Worm (Caenorhabditis elegans) whole organism, L4 larva: Measurements from ENCODE around the gene R10E12.2.

Experiments used
- F10B5.3 ChIP-seq: sonication (generic microtip); optimal IDR thresholded peaks from 2 replicates; lab custom pipeline; 2016; ENCODE audit warnings: mild to moderate bottlenecking, missing genetic modification characterization, missing compliant biosample characterization
- F44E2.7 ChIP-seq: fragments of 200-800 bp; sonication (Bioruptor generic); IDR thresholded peaks from 2 replicates; pipeline ENCODE4 v2.1.2; 2022; ENCODE audit warnings: missing genetic modification characterization, missing compliant biosample characterization
- F49E8.2 ChIP-seq: sonication (generic microtip); optimal IDR thresholded peaks from 2 replicates; lab custom pipeline; 2016; ENCODE audit warnings: missing compliant biosample characterization, mild to moderate bottlenecking, missing genetic modification characterization, borderline replicate concordance
- Y48G9A.11 ChIP-seq: fragments of 200-800 bp; sonication (Bioruptor generic); IDR thresholded peaks from 2 replicates; pipeline ENCODE4 v1.3.6; 2022; ENCODE audit warnings: missing genetic modification reagents, missing genetic modification characterization, missing compliant biosample characterization
- Y5F2A.4 ChIP-seq: fragments of 200-800 bp; sonication (Bioruptor generic); optimal IDR thresholded peaks from 2 replicates; lab custom pipeline; 2018; ENCODE audit warnings: mild to moderate bottlenecking, missing genetic modification characterization, missing compliant biosample characterization
- ZK337.2 ChIP-seq: fragments of 200-800 bp; sonication (Bioruptor generic); IDR thresholded peaks from 2 replicates; pipeline ENCODE4 v1.3.6; 2022; ENCODE audit warnings: missing genetic modification reagents, missing genetic modification characterization, missing compliant biosample characterization
- aha-1 ChIP-seq: fragments of 150-350 bp; peaks from one replicate; lab custom pipeline; 2014; ENCODE audit warnings: missing biosample characterization, missing genetic modification characterization
- ceh-20 ChIP-seq: fragments of 200-800 bp; sonication (Bioruptor generic); IDR thresholded peaks from 2 replicates; pipeline ENCODE4 v1.3.6; 2022; ENCODE audit warnings: missing genetic modification reagents, missing genetic modification characterization, missing compliant biosample characterization
- ceh-62 ChIP-seq: sonication (generic microtip); optimal IDR thresholded peaks from 2 replicates; lab custom pipeline; 2017; ENCODE audit warnings: missing biosample characterization, missing genetic modification characterization
- ceh-82 ChIP-seq: sonication (generic microtip); optimal IDR thresholded peaks from 2 replicates; lab custom pipeline; 2017; ENCODE audit warnings: missing biosample characterization, missing genetic modification characterization
- ces-1 ChIP-seq: fragments of 150-350 bp; sonication (generic microtip); optimal IDR thresholded peaks from 4 replicates; lab custom pipeline; 2014; ENCODE audit warnings: missing biosample characterization, missing genetic modification reagents, missing genetic modification characterization
- daf-16 ChIP-seq, 3 experiments: sonication (generic microtip); optimal IDR thresholded peaks; 2 replicates each; lab custom pipeline; 2016 to 2017; ENCODE audit warnings: missing genetic modification characterization in 3 of 3, missing genetic modification reagents in 3 of 3, mild to moderate bottlenecking in 2 of 3, missing compliant biosample characterization in 2 of 3, missing biosample characterization in 1 of 3, moderate library complexity in 1 of 3
- daf-19 ChIP-seq: fragments of 200-800 bp; sonication (Bioruptor generic); conservative IDR thresholded peaks from 2 replicates; pipeline ENCODE4 v1.3.6; 2022; ENCODE audit warnings: missing genetic modification characterization, missing compliant biosample characterization
- dve-1 ChIP-seq: sonication (generic microtip); optimal IDR thresholded peaks from 2 replicates; lab custom pipeline; 2017; ENCODE audit warnings: antibody characterized with exemption, mild to moderate bottlenecking, missing genetic modification characterization, missing compliant biosample characterization; ENCODE audit not compliant: insufficient read depth
- egl-43 ChIP-seq: fragments of 200-800 bp; sonication (Bioruptor generic); IDR thresholded peaks from 2 replicates; pipeline ENCODE4 v1.3.6; 2022; ENCODE audit warnings: missing genetic modification reagents, missing genetic modification characterization, missing compliant biosample characterization
- fkh-10 ChIP-seq: fragments of 150-350 bp; optimal IDR thresholded peaks from 2 replicates; lab custom pipeline; 2014; ENCODE audit warnings: missing biosample characterization, missing genetic modification reagents, missing genetic modification characterization
- fos-1 ChIP-seq: fragments of 150-350 bp; optimal IDR thresholded peaks from 2 replicates; lab custom pipeline; 2014; ENCODE audit warnings: missing biosample characterization, missing genetic modification characterization
- hif-1 ChIP-seq, 2 experiments: sonication (generic microtip); optimal IDR thresholded peaks; 2 replicates each; lab custom pipeline; 2016 to 2017; ENCODE audit warnings: missing compliant biosample characterization in 2 of 2, missing genetic modification characterization in 2 of 2, missing genetic modification reagents in 2 of 2, missing genotype in 2 of 2, mild to moderate bottlenecking in 1 of 2
- hlh-30 ChIP-seq: sonication (generic microtip); optimal IDR thresholded peaks from 2 replicates; lab custom pipeline; 2017; ENCODE audit warnings: antibody characterized with exemption, mild to moderate bottlenecking, missing genetic modification characterization, missing compliant biosample characterization; ENCODE audit not compliant: insufficient read depth
- hmg-1.1 ChIP-seq: fragments of 200-800 bp; sonication (Bioruptor generic); IDR thresholded peaks from 2 replicates; pipeline ENCODE4 v1.3.6; 2022; ENCODE audit warnings: missing genetic modification reagents, missing genetic modification characterization, missing compliant biosample characterization
- lim-7 ChIP-seq: fragments of 200-800 bp; sonication (Bioruptor generic); IDR thresholded peaks from 2 replicates; pipeline ENCODE4 v1.3.6; 2022; ENCODE audit warnings: missing genetic modification characterization, missing compliant biosample characterization
- lsy-2 ChIP-seq, 2 experiments: fragments of 150-350 bp in 1 of 2; sonication (generic microtip) in 1 of 2; optimal IDR thresholded peaks; 2 replicates each; lab custom pipeline; 2014 to 2017; ENCODE audit warnings: missing biosample characterization in 2 of 2, missing genetic modification characterization in 2 of 2
- mdt-29 ChIP-seq: fragments of 200-800 bp; sonication (Bioruptor generic); IDR thresholded peaks from 2 replicates; pipeline ENCODE4 v1.3.6; 2022; ENCODE audit warnings: missing genetic modification reagents, missing genetic modification characterization, missing compliant biosample characterization
- mes-2 ChIP-seq: sonication (generic microtip); optimal IDR thresholded peaks from 2 replicates; lab custom pipeline; 2016; ENCODE audit warnings: missing genotype, mild to moderate bottlenecking, missing genetic modification characterization, missing compliant biosample characterization; ENCODE audit not compliant: poor library complexity, severe bottlenecking
- nhr-10 ChIP-seq: fragments of 150-350 bp; optimal IDR thresholded peaks from 2 replicates; lab custom pipeline; 2014; ENCODE audit warnings: missing biosample characterization, missing genetic modification characterization
- nhr-102 ChIP-seq: sonication (generic microtip); optimal IDR thresholded peaks from 2 replicates; lab custom pipeline; 2016; ENCODE audit warnings: mild to moderate bottlenecking, missing genetic modification characterization, moderate library complexity, missing compliant biosample characterization
- nhr-111 ChIP-seq: fragments of 200-800 bp; sonication (Bioruptor generic); optimal IDR thresholded peaks from 2 replicates; lab custom pipeline; 2018; ENCODE audit warnings: mild to moderate bottlenecking, missing genetic modification characterization, missing compliant biosample characterization
- nhr-48 ChIP-seq: sonication (generic microtip); optimal IDR thresholded peaks from 2 replicates; lab custom pipeline; 2016; ENCODE audit warnings: mild to moderate bottlenecking, missing genetic modification characterization, missing compliant biosample characterization
- nhr-6 ChIP-seq: fragments of 150-350 bp; optimal IDR thresholded peaks from 2 replicates; lab custom pipeline; 2014; ENCODE audit warnings: missing biosample characterization, missing genetic modification characterization
- php-3 ChIP-seq: fragments of 200-800 bp; sonication (Bioruptor generic); IDR thresholded peaks from 2 replicates; pipeline ENCODE4 v1.3.6; 2022; ENCODE audit warnings: missing genetic modification reagents, missing genetic modification characterization, missing compliant biosample characterization
- pqm-1 ChIP-seq: sonication (generic microtip); optimal IDR thresholded peaks from 2 replicates; lab custom pipeline; 2017; ENCODE audit warnings: missing biosample characterization, missing genetic modification characterization
- rbr-2 ChIP-seq: sonication (generic microtip); optimal IDR thresholded peaks from 2 replicates; lab custom pipeline; 2016; ENCODE audit warnings: missing genotype, missing genetic modification characterization, missing compliant biosample characterization
- sdz-12 ChIP-seq: fragments of 200-800 bp; sonication (Bioruptor generic); optimal IDR thresholded peaks from 2 replicates; lab custom pipeline; 2018; ENCODE audit warnings: mild to moderate bottlenecking, missing genetic modification characterization, missing compliant biosample characterization
- skn-1 ChIP-seq: fragments of 150-350 bp; optimal IDR thresholded peaks from 2 replicates; lab custom pipeline; 2014; ENCODE audit warnings: missing biosample characterization, missing genetic modification characterization
- snpc-1.2 ChIP-seq: fragments of 200-800 bp; sonication (Bioruptor generic); IDR thresholded peaks from 2 replicates; pipeline ENCODE4 v1.3.6; 2022; ENCODE audit warnings: missing genetic modification reagents, missing genetic modification characterization, missing compliant biosample characterization
- snpc-4 ChIP-seq: fragments of 150-350 bp; optimal IDR thresholded peaks from 2 replicates; lab custom pipeline; 2014; ENCODE audit warnings: missing biosample characterization, missing genetic modification characterization
- spr-3 ChIP-seq: fragments of 200-800 bp; sonication (Bioruptor generic); optimal IDR thresholded peaks from 2 replicates; lab custom pipeline; 2018; ENCODE audit warnings: mild to moderate bottlenecking, missing genetic modification characterization, missing compliant biosample characterization
- unc-39 ChIP-seq: sonication (generic microtip); optimal IDR thresholded peaks from 2 replicates; lab custom pipeline; 2017; ENCODE audit warnings: missing biosample characterization, missing genetic modification characterization
- zfp-3 ChIP-seq: fragments of 200-800 bp; sonication (Bioruptor generic); conservative IDR thresholded peaks from 2 replicates; pipeline ENCODE4 v1.3.6; 2022; ENCODE audit warnings: missing genetic modification reagents, missing genetic modification characterization, missing compliant biosample characterization
- zip-11 ChIP-seq: fragments of 200-800 bp; sonication (Bioruptor generic); IDR thresholded peaks from 2 replicates; pipeline ENCODE4 v1.3.6; 2022; ENCODE audit warnings: missing genetic modification characterization, missing compliant biosample characterization
- zip-2 ChIP-seq: fragments of 150-350 bp; optimal IDR thresholded peaks from 2 replicates; lab custom pipeline; 2014; ENCODE audit warnings: missing biosample characterization, missing genetic modification characterization

Gene R10E12.2

DNA sequence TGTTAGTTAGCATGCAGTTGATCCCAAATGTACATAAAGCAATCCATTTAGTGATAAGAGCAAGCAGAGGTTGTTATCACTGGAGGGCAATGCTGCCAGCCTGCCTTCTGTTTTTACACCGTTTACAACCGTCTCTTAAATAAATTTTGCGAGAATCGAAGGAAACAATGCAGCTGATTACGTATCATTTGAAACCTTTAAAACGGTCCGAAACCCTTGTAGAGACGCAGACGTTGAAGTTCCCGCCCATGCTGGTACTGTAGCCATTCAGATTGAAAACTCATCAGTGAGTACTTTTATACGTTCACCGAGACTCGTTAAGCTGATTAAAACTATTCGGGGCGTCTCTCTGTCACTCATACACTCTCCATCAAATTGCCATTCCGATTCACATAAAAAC, 43.3 kb downstream of the R10E12.2 start (continued):
- TF ChIP-seq snpc-4 (tag; lab: Kevin White, UChicago) (no peak), nhr-10 (tag; lab: Kevin White, UChicago) (no peak), pqm-1 (tag; lab: Kevin White, UChicago) (peak; percentile 95), ceh-62 (tag; lab: Kevin White, UChicago) (no peak), ceh-20 (peak; percentile 33; the same call in 1 of the 2 replicates), snpc-1.2 (no peak), dve-1 (tag; lab: Kevin White, UChicago) (peak; percentile 87), nhr-6 (tag; lab: Kevin White, UChicago) (no peak), unc-39 (tag; lab: Kevin White, UChicago) (no peak), fkh-10 (GFP tag; lab: Kevin White, UChicago) (no peak), mes-2 (tag; lab: Kevin White, UChicago) (peak; percentile 62), Y5F2A.4 (GFP tag; lab: Kevin White, UChicago) (no peak), ZK337.2 (GFP tag; lab: Robert Waterston, UW) (no peak), lim-7 (no peak), egl-43 (GFP tag; lab: Robert Waterston, UW) (no peak), fos-1 (tag; lab: Kevin White, UChicago) (no peak), daf-19 (GFP tag; lab: Robert Waterston, UW) (no peak), daf-16 (GFP tag; optimal IDR thresholded peaks at IDR 0.05; lab: Kevin White, UChicago) (peak in 1 of 2 experiments; percentile 26), daf-16 (tag; optimal IDR thresholded peaks at IDR 0.05; lab: Kevin White, UChicago) (peak; percentile 89), mdt-29 (GFP tag; lab: Robert Waterston, UW) (no peak), zip-2 (tag; lab: Kevin White, UChicago) (no peak), F10B5.3 (tag; lab: Kevin White, UChicago) (no peak), aha-1 (tag; lab: Kevin White, UChicago) (no peak), nhr-102 (tag; lab: Kevin White, UChicago) (peak; percentile 57), nhr-48 (tag; lab: Kevin White, UChicago) (peak; percentile 80), php-3 (GFP tag; lab: Robert Waterston, UW) (peak; percentile 60), ceh-82 (no peak), nhr-111 (GFP tag; lab: Kevin White, UChicago) (no peak), ces-1 (GFP tag; lab: Kevin White, UChicago) (no peak), zip-11 (GFP tag; lab: Robert Waterston, UW) (no peak), F44E2.7 (GFP tag; lab: Robert Waterston, UW) (no peak), hmg-1.1 (GFP tag; lab: Robert Waterston, UW) (no peak), hlh-30 (peak; percentile 35), zfp-3 (GFP tag; lab: Robert Waterston, UW) (no peak), Y48G9A.11 (GFP tag; lab: Robert Waterston, UW) (no peak), F49E8.2 (tag; lab: Kevin White, UChicago) (no peak), sdz-12 (no peak), spr-3 (GFP tag; lab: Kevin White, UChicago) (no peak), lsy-2 (tag; optimal IDR thresholded peaks at IDR 0.05; lab: Kevin White, UChicago) (peak; percentile 4 to 29), skn-1 (tag; lab: Kevin White, UChicago) (no peak), hif-1 (tag; optimal IDR thresholded peaks at IDR 0.05; lab: Kevin White, UChicago) (no peak)

- TF ChIP-seq rbr-2 (tag; lab: Kevin White, UChicago) (no peak), aha-1 (tag; lab: Kevin White, UChicago) (peak; percentile 84), pqm-1 (tag; lab: Kevin White, UChicago) (no peak)
These were observed 44.1 kb downstream of the R10E12.2 start for ce11 chrIII:9929525-9929924.
